Worm (Caenorhabditis elegans) whole organism, L2 larva: Measurements from ENCODE around the gene irld-23.
A peak's percentile ranks its signal among the peaks of the same experiment; 100 is the strongest.

Source experiments
- C34F6.9 ChIP-seq: fragments of 150-350 bp; optimal IDR thresholded peaks from 2 replicates; lab custom pipeline; 2014; ENCODE audit warnings: missing biosample characterization, missing genetic modification characterization
- F13H6.1 ChIP-seq: sonication (generic microtip); optimal IDR thresholded peaks from 2 replicates; lab custom pipeline; 2016; ENCODE audit warnings: missing genetic modification characterization, missing compliant biosample characterization
- R02D3.7 ChIP-seq: fragments of 150-350 bp; optimal IDR thresholded peaks from 2 replicates; lab custom pipeline; 2014; ENCODE audit warnings: missing biosample characterization, missing genetic modification characterization
- alr-1 ChIP-seq: fragments of 150-350 bp; optimal IDR thresholded peaks from 2 replicates; lab custom pipeline; 2014; ENCODE audit warnings: missing biosample characterization, missing genetic modification characterization
- aly-2 ChIP-seq: fragments of 150-350 bp; optimal IDR thresholded peaks from 2 replicates; lab custom pipeline; 2014; ENCODE audit warnings: missing biosample characterization, missing genetic modification characterization
- ama-1 ChIP-seq: fragments of 150-350 bp; optimal IDR thresholded peaks from 2 replicates; lab custom pipeline; 2018; ENCODE audit warnings: inconsistent platforms
- blmp-1 ChIP-seq: sonication (generic microtip); optimal IDR thresholded peaks from 2 replicates; lab custom pipeline; 2017; ENCODE audit warnings: missing genetic modification characterization, mild to moderate bottlenecking, missing compliant biosample characterization, antibody characterized with exemption, moderate library complexity; ENCODE audit not compliant: insufficient read depth
- ceh-16 ChIP-seq: fragments of 150-350 bp; optimal IDR thresholded peaks from 2 replicates; lab custom pipeline; 2014; ENCODE audit warnings: missing biosample characterization, missing genetic modification characterization
- ceh-82 ChIP-seq: fragments of 150-350 bp; optimal IDR thresholded peaks from 2 replicates; lab custom pipeline; 2014; ENCODE audit warnings: missing biosample characterization, missing genetic modification characterization
- crh-2 ChIP-seq: sonication (generic microtip); optimal IDR thresholded peaks from 2 replicates; lab custom pipeline; 2017; ENCODE audit warnings: missing biosample characterization, missing genetic modification characterization
- elt-1 ChIP-seq: fragments of 150-350 bp; optimal IDR thresholded peaks from 2 replicates; lab custom pipeline; 2014; ENCODE audit warnings: missing biosample characterization, missing genetic modification characterization
- fos-1 ChIP-seq: fragments of 150-350 bp; optimal IDR thresholded peaks from 2 replicates; lab custom pipeline; 2014; ENCODE audit warnings: missing biosample characterization, missing genetic modification characterization
- lin-13 ChIP-seq: fragments of 150-350 bp; optimal IDR thresholded peaks from 2 replicates; lab custom pipeline; 2014; ENCODE audit warnings: missing biosample characterization, missing genetic modification reagents, missing genetic modification characterization
- lin-39 ChIP-seq: fragments of 150-350 bp; optimal IDR thresholded peaks from 2 replicates; lab custom pipeline; 2014; ENCODE audit warnings: missing biosample characterization, missing genetic modification reagents, missing genetic modification characterization
- lsy-2 ChIP-seq, 2 experiments: fragments of 150-350 bp in 1 of 2; sonication (generic microtip) in 1 of 2; optimal IDR thresholded peaks; 2 replicates each; lab custom pipeline; 2014 to 2017; ENCODE audit warnings: missing biosample characterization in 2 of 2, missing genetic modification characterization in 2 of 2
- mab-5 ChIP-seq: fragments of 150-350 bp; optimal IDR thresholded peaks from 2 replicates; lab custom pipeline; 2014; ENCODE audit warnings: missing biosample characterization, missing genetic modification characterization
- nhr-11 ChIP-seq: fragments of 150-350 bp; optimal IDR thresholded peaks from 2 replicates; lab custom pipeline; 2014; ENCODE audit warnings: missing biosample characterization, missing genetic modification characterization
- nhr-129 ChIP-seq: fragments of 150-350 bp; optimal IDR thresholded peaks from 2 replicates; lab custom pipeline; 2014; ENCODE audit warnings: missing biosample characterization, missing genetic modification characterization
- nhr-21 ChIP-seq: fragments of 150-350 bp; optimal IDR thresholded peaks from 2 replicates; lab custom pipeline; 2014; ENCODE audit warnings: missing biosample characterization, missing genetic modification characterization
- nhr-237 ChIP-seq: fragments of 150-350 bp; optimal IDR thresholded peaks from 2 replicates; lab custom pipeline; 2014; ENCODE audit warnings: missing biosample characterization, missing genetic modification characterization
- nhr-25 ChIP-seq: fragments of 150-350 bp; sonication (generic microtip); optimal IDR thresholded peaks from 3 replicates; lab custom pipeline; 2014; ENCODE audit warnings: missing biosample characterization, missing genetic modification characterization
- nhr-6 ChIP-seq: fragments of 150-350 bp; optimal IDR thresholded peaks from 2 replicates; lab custom pipeline; 2014; ENCODE audit warnings: missing biosample characterization, missing genetic modification characterization
- peb-1 ChIP-seq: fragments of 150-350 bp; optimal IDR thresholded peaks from 2 replicates; lab custom pipeline; 2014; ENCODE audit warnings: missing biosample characterization, missing genetic modification characterization
- sem-4 ChIP-seq: fragments of 150-350 bp; optimal IDR thresholded peaks from 2 replicates; lab custom pipeline; 2014; ENCODE audit warnings: missing biosample characterization, missing genetic modification reagents, missing genetic modification characterization
- skn-1 ChIP-seq: sonication (generic microtip); optimal IDR thresholded peaks from 2 replicates; lab custom pipeline; 2017; ENCODE audit warnings: missing biosample characterization, missing genetic modification characterization
- sma-3 ChIP-seq: sonication (generic microtip); optimal IDR thresholded peaks from 2 replicates; lab custom pipeline; 2016; ENCODE audit warnings: missing genetic modification reagents, missing genetic modification characterization, missing compliant biosample characterization
- sma-9 ChIP-seq, 2 experiments: fragments of 150-350 bp in 1 of 2; sonication (generic microtip) in 1 of 2; optimal IDR thresholded peaks; 2 replicates each; lab custom pipeline; 2014 to 2016; ENCODE audit warnings: missing genetic modification characterization in 2 of 2, mild to moderate bottlenecking in 1 of 2, missing biosample characterization in 1 of 2, missing compliant biosample characterization in 1 of 2, missing genetic modification reagents in 1 of 2, moderate library complexity in 1 of 2
- unc-39 ChIP-seq: fragments of 150-350 bp; optimal IDR thresholded peaks from 2 replicates; lab custom pipeline; 2014; ENCODE audit warnings: missing biosample characterization, missing genetic modification characterization
- unc-55 ChIP-seq: fragments of 150-350 bp; sonication (generic microtip); optimal IDR thresholded peaks from 3 replicates; lab custom pipeline; 2014; ENCODE audit warnings: missing biosample characterization, missing genetic modification reagents, missing genetic modification characterization
- zag-1 ChIP-seq: fragments of 150-350 bp; optimal IDR thresholded peaks from 2 replicates; lab custom pipeline; 2014; ENCODE audit warnings: missing biosample characterization, missing genetic modification characterization
- ztf-11 ChIP-seq: sonication (generic microtip); optimal IDR thresholded peaks from 2 replicates; lab custom pipeline; 2017; ENCODE audit warnings: missing biosample characterization, missing genetic modification characterization
- ztf-4 ChIP-seq: fragments of 150-350 bp; optimal IDR thresholded peaks from 2 replicates; lab custom pipeline; 2014; ENCODE audit warnings: missing biosample characterization, missing genetic modification characterization

The irld-23 gene

ce11 chrX:17055836-17056783 lies 24.4 kb downstream of the irld-23 start:
- TF ChIP-seq sem-4 (peak; percentile 11), lsy-2 (tag; optimal IDR thresholded peaks at IDR 0.05; lab: Kevin White, UChicago) (no peak), nhr-6 (tag; lab: Kevin White, UChicago) (peak; percentile 24), ama-1 (peak; percentile 25), F13H6.1 (tag; lab: Kevin White, UChicago) (no peak), C34F6.9 (tag; lab: Kevin White, UChicago) (peak; percentile 30)

ce11 chrX:17055481-17055835 lies 25.0 kb downstream of the irld-23 start, which contains the start of gene gcy-11:
Gene gcy-11 (minus strand): TSS chrX:17055581.
- TF ChIP-seq zag-1 (tag; lab: Kevin White, UChicago) (no peak), nhr-129 (tag; lab: Kevin White, UChicago) (peak; percentile 3), sma-9 (GFP tag; optimal IDR thresholded peaks at IDR 0.05; lab: Kevin White, UChicago) (peak; percentile 20), sma-9 (tag; optimal IDR thresholded peaks at IDR 0.05; lab: Kevin White, UChicago) (no peak), ceh-16 (no peak), peb-1 (tag; lab: Kevin White, UChicago) (no peak), lin-13 (GFP tag; lab: Kevin White, UChicago) (no peak)

ce11 chrX:17054121-17054520 lies 26.4 kb downstream of the irld-23 start:
- TF ChIP-seq ztf-11 (tag; lab: Kevin White, UChicago) = no peak
- TF ChIP-seq nhr-25 (tag; lab: Kevin White, UChicago) = peak; percentile 24
- peak; percentile 47 for TF ChIP-seq nhr-21
- TF ChIP-seq blmp-1 (tag; lab: Kevin White, UChicago) = peak; percentile 60
- peak; percentile 37 for TF ChIP-seq sma-3 (GFP tag; lab: Kevin White, UChicago)
- peak; percentile 49 for TF ChIP-seq sma-9 (GFP tag; optimal IDR thresholded peaks at IDR 0.05; lab: Kevin White, UChicago)
- TF ChIP-seq sma-9 (tag; optimal IDR thresholded peaks at IDR 0.05; lab: Kevin White, UChicago) = no peak
- TF ChIP-seq elt-1 = no peak

- no peak for TF ChIP-seq peb-1 (tag; lab: Kevin White, UChicago)
- TF ChIP-seq crh-2 (tag; lab: Kevin White, UChicago) = no peak
Measured at ce11 chrX:17045529-17045928, 35.0 kb downstream of the irld-23 start, which contains the start of gene C30G4.2. Gene C30G4.2 (minus strand): TSS chrX:17045629.

ce11 chrX:17042946-17043345 lies 37.5 kb downstream of the irld-23 start, which contains the start of gene F35B3.7:
Gene F35B3.7 (minus strand): TSS chrX:17043078.
- peak; percentile 42 for TF ChIP-seq sma-9 (GFP tag; optimal IDR thresholded peaks at IDR 0.05; lab: Kevin White, UChicago)
- TF ChIP-seq sma-9 (tag; optimal IDR thresholded peaks at IDR 0.05; lab: Kevin White, UChicago) = no peak
- no peak for TF ChIP-seq nhr-11 (tag; lab: Kevin White, UChicago)
- no peak for TF ChIP-seq unc-55 (GFP tag; lab: Kevin White, UChicago)
- no peak for TF ChIP-seq lin-39 (tag; lab: Kevin White, UChicago)
- TF ChIP-seq nhr-129 (tag; lab: Kevin White, UChicago) = peak; percentile 72
- TF ChIP-seq C34F6.9 (tag; lab: Kevin White, UChicago) = peak; percentile 5
- TF ChIP-seq R02D3.7 = no peak
- no peak for TF ChIP-seq ceh-82
- no peak for TF ChIP-seq alr-1
- no peak for TF ChIP-seq lin-13 (GFP tag; lab: Kevin White, UChicago)
- no peak for TF ChIP-seq fos-1
- peak; percentile 61 for TF ChIP-seq F13H6.1 (tag; lab: Kevin White, UChicago)
- no peak for TF ChIP-seq ceh-16
- TF ChIP-seq aly-2 (tag; lab: Kevin White, UChicago) = no peak
- TF ChIP-seq skn-1 (tag; lab: Kevin White, UChicago) = no peak
- TF ChIP-seq nhr-237 (tag; lab: Kevin White, UChicago) = no peak
- TF ChIP-seq ztf-4 (tag; lab: Kevin White, UChicago) = no peak
- TF ChIP-seq mab-5 (tag; lab: Kevin White, UChicago) = no peak
- TF ChIP-seq unc-39 (tag; lab: Kevin White, UChicago) = no peak
- no peak for TF ChIP-seq nhr-25 (tag; lab: Kevin White, UChicago)
